Worm (Caenorhabditis elegans) whole organism, L4 larva: ENCODE data around the gene timp-1.
A peak's percentile ranks its signal among the peaks of the same experiment; 100 is the strongest.

Experiments
- D1046.2 ChIP-seq: fragments of 200-800 bp; sonication (Bioruptor generic); IDR thresholded peaks from 2 replicates; pipeline ENCODE4 v1.3.6; 2022; ENCODE audit warnings: missing genetic modification characterization, missing compliant biosample characterization
- F10B5.3 ChIP-seq: sonication (generic microtip); optimal IDR thresholded peaks from 2 replicates; lab custom pipeline; 2016; ENCODE audit warnings: mild to moderate bottlenecking, missing genetic modification characterization, missing compliant biosample characterization
- F44E2.7 ChIP-seq: fragments of 200-800 bp; sonication (Bioruptor generic); IDR thresholded peaks from 2 replicates; pipeline ENCODE4 v2.1.2; 2022; ENCODE audit warnings: missing genetic modification characterization, missing compliant biosample characterization
- T20F7.1 ChIP-seq: fragments of 200-800 bp; sonication (Bioruptor generic); optimal IDR thresholded peaks from 2 replicates; lab custom pipeline; 2018; ENCODE audit warnings: mild to moderate bottlenecking, missing genetic modification characterization, missing compliant biosample characterization
- T26A8.4 ChIP-seq: fragments of 200-800 bp; sonication (Bioruptor generic); IDR thresholded peaks from 2 replicates; pipeline ENCODE4 v1.3.6; 2022; ENCODE audit warnings: missing genetic modification characterization, missing compliant biosample characterization
- Y48G9A.11 ChIP-seq: fragments of 200-800 bp; sonication (Bioruptor generic); IDR thresholded peaks from 2 replicates; pipeline ENCODE4 v1.3.6; 2022; ENCODE audit warnings: missing genetic modification reagents, missing genetic modification characterization, missing compliant biosample characterization
- Y75B8A.6 ChIP-seq: fragments of 200-800 bp; sonication (Bioruptor generic); IDR thresholded peaks from 2 replicates; pipeline ENCODE4 v1.3.6; 2022; ENCODE audit warnings: missing genetic modification reagents, missing genetic modification characterization, missing compliant biosample characterization
- aha-1 ChIP-seq: fragments of 150-350 bp; peaks from one replicate; lab custom pipeline; 2014; ENCODE audit warnings: missing biosample characterization, missing genetic modification characterization
- ama-1 ChIP-seq: fragments of 150-350 bp; optimal IDR thresholded peaks from 2 replicates; lab custom pipeline; 2014; ENCODE audit warnings: inconsistent platforms, mixed read lengths
- ceh-20 ChIP-seq: fragments of 200-800 bp; sonication (Bioruptor generic); IDR thresholded peaks from 2 replicates; pipeline ENCODE4 v1.3.6; 2022; ENCODE audit warnings: missing genetic modification reagents, missing genetic modification characterization, missing compliant biosample characterization
- ceh-28 ChIP-seq: fragments of 150-350 bp; optimal IDR thresholded peaks from 2 replicates; lab custom pipeline; 2014; ENCODE audit warnings: missing biosample characterization, missing genetic modification reagents, missing genetic modification characterization
- ceh-32 ChIP-seq: sonication (generic microtip); optimal IDR thresholded peaks from 2 replicates; lab custom pipeline; 2016; ENCODE audit warnings: mild to moderate bottlenecking, missing genetic modification characterization, missing compliant biosample characterization; ENCODE audit not compliant: poor library complexity
- cey-2 ChIP-seq: sonication (generic microtip); optimal IDR thresholded peaks from 3 replicates; lab custom pipeline; 2017; ENCODE audit warnings: missing genetic modification characterization, mild to moderate bottlenecking, missing compliant biosample characterization, antibody characterized with exemption, borderline replicate concordance; ENCODE audit not compliant: insufficient read depth
- ctbp-1 ChIP-seq: fragments of 200-800 bp; sonication (Bioruptor generic); IDR thresholded peaks from 2 replicates; pipeline ENCODE4 v1.3.6; 2022; ENCODE audit warnings: missing genetic modification reagents, missing genetic modification characterization, missing compliant biosample characterization
- dmd-9 ChIP-seq: fragments of 200-800 bp; sonication (Bioruptor generic); IDR thresholded peaks from 2 replicates; pipeline ENCODE4 v1.3.6; 2022; ENCODE audit warnings: missing genetic modification reagents, missing genetic modification characterization, missing compliant biosample characterization
- dpl-1 ChIP-seq: fragments of 150-350 bp; optimal IDR thresholded peaks from 2 replicates; lab custom pipeline; 2014; ENCODE audit warnings: missing biosample characterization, missing genetic modification reagents, missing genetic modification characterization
- dve-1 ChIP-seq: sonication (generic microtip); optimal IDR thresholded peaks from 2 replicates; lab custom pipeline; 2017; ENCODE audit warnings: antibody characterized with exemption, mild to moderate bottlenecking, missing genetic modification characterization, missing compliant biosample characterization; ENCODE audit not compliant: insufficient read depth
- egl-27 ChIP-seq: sonication (generic microtip); optimal IDR thresholded peaks from 3 replicates; lab custom pipeline; 2017; ENCODE audit warnings: missing biosample characterization, missing genetic modification reagents, missing genetic modification characterization
- egl-43 ChIP-seq: fragments of 200-800 bp; sonication (Bioruptor generic); IDR thresholded peaks from 2 replicates; pipeline ENCODE4 v1.3.6; 2022; ENCODE audit warnings: missing genetic modification reagents, missing genetic modification characterization, missing compliant biosample characterization
- hlh-11 ChIP-seq: fragments of 200-800 bp; sonication (Bioruptor generic); optimal IDR thresholded peaks from 2 replicates; lab custom pipeline; 2018; ENCODE audit warnings: mild to moderate bottlenecking, missing genetic modification characterization, missing compliant biosample characterization
- hlh-30 ChIP-seq: sonication (generic microtip); optimal IDR thresholded peaks from 2 replicates; lab custom pipeline; 2017; ENCODE audit warnings: antibody characterized with exemption, mild to moderate bottlenecking, missing genetic modification characterization, missing compliant biosample characterization; ENCODE audit not compliant: insufficient read depth
- hmg-1.1 ChIP-seq: fragments of 200-800 bp; sonication (Bioruptor generic); IDR thresholded peaks from 2 replicates; pipeline ENCODE4 v1.3.6; 2022; ENCODE audit warnings: missing genetic modification reagents, missing genetic modification characterization, missing compliant biosample characterization
- jun-1 ChIP-seq: fragments of 150-350 bp; optimal IDR thresholded peaks from 2 replicates; lab custom pipeline; 2014; ENCODE audit warnings: missing biosample characterization, missing genetic modification reagents, missing genetic modification characterization
- lin-1 ChIP-seq: fragments of 200-800 bp; sonication (Bioruptor generic); IDR thresholded peaks from 2 replicates; pipeline ENCODE4 v1.3.6; 2022; ENCODE audit warnings: missing genetic modification reagents, missing genetic modification characterization, missing compliant biosample characterization
- lin-38 ChIP-seq: fragments of 200-800 bp; sonication (Bioruptor generic); IDR thresholded peaks from 2 replicates; pipeline ENCODE4 v1.3.6; 2022; ENCODE audit warnings: missing genetic modification reagents, missing genetic modification characterization, missing compliant biosample characterization
- lsy-2 ChIP-seq, 2 experiments: fragments of 150-350 bp in 1 of 2; sonication (generic microtip) in 1 of 2; optimal IDR thresholded peaks; 2 replicates each; lab custom pipeline; 2014 to 2017; ENCODE audit warnings: missing biosample characterization in 2 of 2, missing genetic modification characterization in 2 of 2
- madf-5 ChIP-seq, 2 experiments: fragments of 200-800 bp; sonication (Bioruptor generic); IDR thresholded peaks; 2 replicates each; pipeline ENCODE4 v1.3.6; 2022; ENCODE audit warnings: missing compliant biosample characterization in 2 of 2, missing genetic modification characterization in 2 of 2
- mdl-1 ChIP-seq, 2 experiments: fragments of 150-350 bp in 1 of 2; sonication (generic microtip) in 1 of 2; optimal IDR thresholded peaks; 2 replicates each; lab custom pipeline; 2014 to 2017; ENCODE audit warnings: missing biosample characterization in 2 of 2, missing genetic modification characterization in 2 of 2
- mdt-29 ChIP-seq: fragments of 200-800 bp; sonication (Bioruptor generic); IDR thresholded peaks from 2 replicates; pipeline ENCODE4 v1.3.6; 2022; ENCODE audit warnings: missing genetic modification reagents, missing genetic modification characterization, missing compliant biosample characterization
- mep-1 ChIP-seq: fragments of 150-350 bp; sonication (generic microtip); optimal IDR thresholded peaks from 3 replicates; lab custom pipeline; 2014; ENCODE audit warnings: missing biosample characterization, missing genetic modification characterization
- mes-2 ChIP-seq: sonication (generic microtip); optimal IDR thresholded peaks from 2 replicates; lab custom pipeline; 2016; ENCODE audit warnings: missing genotype, mild to moderate bottlenecking, missing genetic modification characterization, missing compliant biosample characterization; ENCODE audit not compliant: poor library complexity, severe bottlenecking
- mxl-3 ChIP-seq: fragments of 200-800 bp; sonication (Bioruptor generic); optimal IDR thresholded peaks from 2 replicates; lab custom pipeline; 2018; ENCODE audit warnings: mild to moderate bottlenecking, missing genetic modification characterization, missing compliant biosample characterization
- nhr-102 ChIP-seq: sonication (generic microtip); optimal IDR thresholded peaks from 2 replicates; lab custom pipeline; 2016; ENCODE audit warnings: mild to moderate bottlenecking, missing genetic modification characterization, moderate library complexity, missing compliant biosample characterization
- nhr-111 ChIP-seq: fragments of 200-800 bp; sonication (Bioruptor generic); optimal IDR thresholded peaks from 2 replicates; lab custom pipeline; 2018; ENCODE audit warnings: mild to moderate bottlenecking, missing genetic modification characterization, missing compliant biosample characterization
- nhr-25 ChIP-seq: sonication (generic microtip); optimal IDR thresholded peaks from 2 replicates; lab custom pipeline; 2017; ENCODE audit warnings: missing genetic modification characterization, mild to moderate bottlenecking, missing compliant biosample characterization, antibody characterized with exemption, moderate library complexity, borderline replicate concordance; ENCODE audit not compliant: insufficient read depth
- nhr-28 ChIP-seq: fragments of 150-350 bp; optimal IDR thresholded peaks from 2 replicates; lab custom pipeline; 2014; ENCODE audit warnings: missing biosample characterization, missing genetic modification characterization
- nhr-41 ChIP-seq: fragments of 200-800 bp; sonication (Bioruptor generic); IDR thresholded peaks from 2 replicates; pipeline ENCODE4 v1.3.6; 2022; ENCODE audit warnings: missing genetic modification reagents, missing genetic modification characterization, missing compliant biosample characterization
- php-3 ChIP-seq: fragments of 200-800 bp; sonication (Bioruptor generic); IDR thresholded peaks from 2 replicates; pipeline ENCODE4 v1.3.6; 2022; ENCODE audit warnings: missing genetic modification reagents, missing genetic modification characterization, missing compliant biosample characterization
- pqm-1 ChIP-seq: sonication (generic microtip); optimal IDR thresholded peaks from 2 replicates; lab custom pipeline; 2017; ENCODE audit warnings: missing biosample characterization, missing genetic modification characterization
- rbr-2 ChIP-seq: sonication (generic microtip); optimal IDR thresholded peaks from 2 replicates; lab custom pipeline; 2016; ENCODE audit warnings: missing genotype, missing genetic modification characterization, missing compliant biosample characterization
- saeg-2 ChIP-seq: fragments of 200-800 bp; sonication (Bioruptor generic); IDR thresholded peaks from 2 replicates; pipeline ENCODE4 v1.3.6; 2022; ENCODE audit warnings: missing genetic modification reagents, missing genetic modification characterization, missing compliant biosample characterization
- sdz-12 ChIP-seq: fragments of 200-800 bp; sonication (Bioruptor generic); optimal IDR thresholded peaks from 2 replicates; lab custom pipeline; 2018; ENCODE audit warnings: mild to moderate bottlenecking, missing genetic modification characterization, missing compliant biosample characterization
- skn-1 ChIP-seq: fragments of 150-350 bp; optimal IDR thresholded peaks from 2 replicates; lab custom pipeline; 2014; ENCODE audit warnings: missing biosample characterization, missing genetic modification characterization
- tra-1 ChIP-seq: fragments of 200-800 bp; sonication (Bioruptor generic); IDR thresholded peaks from 2 replicates; pipeline ENCODE4 v1.3.6; 2022; ENCODE audit warnings: missing genetic modification reagents, missing genetic modification characterization, missing compliant biosample characterization
- unc-39 ChIP-seq: sonication (generic microtip); optimal IDR thresholded peaks from 2 replicates; lab custom pipeline; 2017; ENCODE audit warnings: missing biosample characterization, missing genetic modification characterization
- vab-7 ChIP-seq: fragments of 200-800 bp; sonication (Bioruptor generic); IDR thresholded peaks from 2 replicates; pipeline ENCODE4 v1.3.6; 2022; ENCODE audit warnings: missing genetic modification reagents, missing genetic modification characterization, missing compliant biosample characterization
- zfp-2 ChIP-seq: sonication (generic microtip); optimal IDR thresholded peaks from 2 replicates; lab custom pipeline; 2016; ENCODE audit warnings: mild to moderate bottlenecking, missing genetic modification characterization, missing compliant biosample characterization
- zfp-3 ChIP-seq: fragments of 200-800 bp; sonication (Bioruptor generic); conservative IDR thresholded peaks from 2 replicates; pipeline ENCODE4 v1.3.6; 2022; ENCODE audit warnings: missing genetic modification reagents, missing genetic modification characterization, missing compliant biosample characterization
- zip-2 ChIP-seq: fragments of 150-350 bp; optimal IDR thresholded peaks from 2 replicates; lab custom pipeline; 2014; ENCODE audit warnings: missing biosample characterization, missing genetic modification characterization
- ztf-7 ChIP-seq: fragments of 150-350 bp; optimal IDR thresholded peaks from 2 replicates; lab custom pipeline; 2014; ENCODE audit warnings: missing biosample characterization, missing genetic modification characterization

Gene timp-1

ce11 chrV:8235331-8235730, 28.3 kb downstream of the timp-1 start (continued):
- TF ChIP-seq tra-1 (GFP tag; lab: Robert Waterston, UW) (no peak), egl-27 (tag; lab: Kevin White, UChicago) (no peak), aha-1 (tag; lab: Kevin White, UChicago) (no peak), hmg-1.1 (peak; percentile 55), ceh-32 (tag; lab: Kevin White, UChicago) (no peak), ceh-20 (no peak), dmd-9 (GFP tag; lab: Robert Waterston, UW) (no peak), cey-2 (tag; lab: Kevin White, UChicago) (no peak), nhr-28 (tag; lab: Kevin White, UChicago) (peak; percentile 13), lin-1 (no peak), lin-38 (GFP tag; lab: Robert Waterston, UW) (no peak), T26A8.4 (no peak), zfp-3 (GFP tag; lab: Robert Waterston, UW) (no peak), egl-43 (no peak), lsy-2 (tag; optimal IDR thresholded peaks at IDR 0.05; lab: Kevin White, UChicago) (no peak), saeg-2 (GFP tag; lab: Robert Waterston, UW) (no peak), mdl-1 (tag; optimal IDR thresholded peaks at IDR 0.05; lab: Kevin White, UChicago) (no peak), ztf-7 (tag; lab: Kevin White, UChicago) (no peak), nhr-25 (tag; lab: Kevin White, UChicago) (no peak), hlh-30 (tag; lab: Kevin White, UChicago) (peak; percentile 9), vab-7 (GFP tag; lab: Robert Waterston, UW) (peak; percentile 41; the same call in 1 of the 2 replicates), jun-1 (no peak), skn-1 (tag; lab: Kevin White, UChicago) (no peak), mep-1 (tag; lab: Kevin White, UChicago) (no peak), hlh-11 (tag; lab: Kevin White, UChicago) (peak; percentile 54), dpl-1 (GFP tag; lab: Kevin White, UChicago) (no peak), ama-1 (lab: Kevin White, UChicago) (no peak), pqm-1 (tag; lab: Kevin White, UChicago) (no peak), T20F7.1 (no peak), rbr-2 (tag; lab: Kevin White, UChicago) (peak; percentile 26), Y48G9A.11 (GFP tag; lab: Robert Waterston, UW) (no peak; the same call in 1 of the 2 replicates), mdt-29 (GFP tag; lab: Robert Waterston, UW) (no peak), dve-1 (tag; lab: Kevin White, UChicago) (peak; percentile 66), Y75B8A.6 (GFP tag; lab: Robert Waterston, UW) (no peak), nhr-111 (GFP tag; lab: Kevin White, UChicago) (peak; percentile 49), ceh-28 (tag; lab: Kevin White, UChicago) (no peak), mxl-3 (GFP tag; lab: Kevin White, UChicago) (no peak), madf-5 (GFP tag; IDR thresholded peaks at IDR 0.05; lab: Robert Waterston, UW) (no peak), D1046.2 (no peak), F10B5.3 (tag; lab: Kevin White, UChicago) (no peak), nhr-102 (peak; percentile 35), zip-2 (no peak), zfp-2 (tag; lab: Kevin White, UChicago) (peak; percentile 20), nhr-41 (GFP tag; lab: Robert Waterston, UW) (0 out of 2 replicates have a peak, but pooled peaks have one; percentile 32), sdz-12 (peak; percentile 2), unc-39 (tag; lab: Kevin White, UChicago) (no peak), F44E2.7 (GFP tag; lab: Robert Waterston, UW) (no peak), php-3 (GFP tag; lab: Robert Waterston, UW) (no peak), mes-2 (no peak), ctbp-1 (GFP tag; lab: Robert Waterston, UW) (no peak)
